Fruit fly (Drosophila melanogaster): ENCODE measurements around the gene CG4073.

The CG4073 gene

dm6 chr3R:10664942-10665341, 49.7 kb upstream of the CG4073 start (continued):
- TF ChIP-seq Eip74EF (GFP tag; optimal IDR thresholded peaks at IDR 0.05) (no peak), salm (tag; optimal IDR thresholded peaks at IDR 0.05) (peak; percentile 13), Tbp (GFP tag; optimal IDR thresholded peaks at IDR 0.05) (no peak), CG9727 (GFP tag; optimal IDR thresholded peaks at IDR 0.05) (peak; percentile 62), jumu (GFP tag; optimal IDR thresholded peaks at IDR 0.05) (peak; percentile 38), CG2199 (GFP tag; IDR thresholded peaks at IDR 0.05) (peak; percentile 97), sisA (GFP tag; IDR thresholded peaks at IDR 0.05) (no peak), CG3163 (GFP tag; optimal IDR thresholded peaks at IDR 0.05) (no peak), nom (GFP tag; optimal IDR thresholded peaks at IDR 0.05) (peak; percentile 53), mam (GFP tag; optimal IDR thresholded peaks at IDR 0.05) (no peak), schlank (tag; optimal IDR thresholded peaks at IDR 0.05) (no peak), Ets97D (GFP tag; optimal IDR thresholded peaks at IDR 0.05) (no peak), CrebB (tag; optimal IDR thresholded peaks at IDR 0.05) (peak; percentile 3), Elba2 (GFP tag; optimal IDR thresholded peaks at IDR 0.05) (no peak), CG15073 (GFP tag; optimal IDR thresholded peaks at IDR 0.05) (no peak), Usf (GFP tag; optimal IDR thresholded peaks at IDR 0.05) (no peak), hb (GFP tag; IDR thresholded peaks at IDR 0.05; ENCODE audit: partially characterized antibody) (no peak), vfl (GFP tag; optimal IDR thresholded peaks at IDR 0.05) (no peak), E2f2 (GFP tag; IDR thresholded peaks at IDR 0.05) (no peak), so (GFP tag; IDR thresholded peaks at IDR 0.05) (peak; percentile 66; the same call in 2 of the 3 replicates), bigmax (GFP tag; optimal IDR thresholded peaks at IDR 0.05) (peak; percentile 3), CG7372 (GFP tag; IDR thresholded peaks at IDR 0.05) (no peak), h (optimal IDR thresholded peaks at IDR 0.05) (peak; percentile 71), CG17186 (GFP tag; optimal IDR thresholded peaks at IDR 0.05) (peak; percentile 16), dysf (GFP tag; IDR thresholded peaks at IDR 0.05) (peak; percentile 41; the same call in 1 of the 3 replicates), CG32767 (GFP tag; IDR thresholded peaks at IDR 0.05) (0 out of 2 replicates have a peak, but pooled peaks have one; percentile 49), Sry-β (GFP tag; optimal IDR thresholded peaks at IDR 0.05) (peak; percentile 31), CoRest (tag; optimal IDR thresholded peaks at IDR 0.05) (peak; percentile 65), tx (GFP tag; optimal IDR thresholded peaks at IDR 0.05) (no peak), Hey (tag; optimal IDR thresholded peaks at IDR 0.05) (no peak), grn (GFP tag; optimal IDR thresholded peaks at IDR 0.05) (peak; percentile 9), fd64A (GFP tag; optimal IDR thresholded peaks at IDR 0.05) (peak; percentile 56), usp (GFP tag; optimal IDR thresholded peaks at IDR 0.05) (no peak), CG8281 (tag; optimal IDR thresholded peaks at IDR 0.05) (peak; percentile 24), CG4328 (GFP tag; optimal IDR thresholded peaks at IDR 0.05) (no peak), seq (GFP tag; IDR thresholded peaks at IDR 0.05) (peak; percentile 94), CG17829 (tag; optimal IDR thresholded peaks at IDR 0.05) (peak; percentile 68), crc (GFP tag; optimal IDR thresholded peaks at IDR 0.05) (no peak), CG2116 (GFP tag; optimal IDR thresholded peaks at IDR 0.05) (peak; percentile 28), CG30403 (GFP tag; optimal IDR thresholded peaks at IDR 0.05) (no peak), dmrt11E (tag; optimal IDR thresholded peaks at IDR 0.05) (peak; percentile 30), CG18476 (GFP tag; optimal IDR thresholded peaks at IDR 0.05) (no peak), ssp (GFP tag; IDR thresholded peaks at IDR 0.05) (no peak), Mrtf (GFP tag; IDR thresholded peaks at IDR 0.05) (peak; percentile 44; the same call in 1 of the 3 replicates), CG4404 (GFP tag; IDR thresholded peaks at IDR 0.05) (no peak), tio (GFP tag; optimal IDR thresholded peaks at IDR 0.05) (no peak), chif (GFP tag; optimal IDR thresholded peaks at IDR 0.05) (peak in 1 of 2 experiments; percentile 54), Optix (GFP tag; IDR thresholded peaks at IDR 0.05) (peak; percentile 61; the same call in 2 of the 3 replicates), zfh2 (GFP tag; optimal IDR thresholded peaks at IDR 0.05) (no peak), repo (GFP tag; optimal IDR thresholded peaks at IDR 0.05) (peak; percentile 59), wdn (GFP tag; IDR thresholded peaks at IDR 0.05) (no peak), CG16863 (GFP tag; optimal IDR thresholded peaks at IDR 0.05) (peak; percentile 48), CG43689 (GFP tag; IDR thresholded peaks at IDR 0.05) (no peak)
